Worm (Caenorhabditis elegans): ENCODE measurements around the gene R31.2.

R31.2 gene

ce11 chrV:11896322-11896898, 21.0 kb upstream of the R31.2 start (continued):
- TF ChIP-seq B0019.2 (GFP tag; conservative IDR thresholded peaks at IDR 0.05) (no peak), dox-1 (GFP tag; IDR thresholded peaks at IDR 0.05) (peak; percentile 74; the same call in 1 of the 2 replicates), nfya-2 (GFP tag; IDR thresholded peaks at IDR 0.05) (no peak), dpl-1 (GFP tag; optimal IDR thresholded peaks at IDR 0.05) (peak; percentile 52), athp-1 (tag; optimal IDR thresholded peaks at IDR 0.05) (no peak), dpff-1 (tag; optimal IDR thresholded peaks at IDR 0.05) (no peak), F57C9.4 (tag; optimal IDR thresholded peaks at IDR 0.05) (no peak), aptf-3 (GFP tag; IDR thresholded peaks at IDR 0.05) (no peak), pha-4 (tag; optimal IDR thresholded peaks at IDR 0.05) (no peak), ztf-22 (GFP tag; optimal IDR thresholded peaks at IDR 0.05) (no peak), attf-6 (GFP tag; IDR thresholded peaks at IDR 0.05) (no peak), tbp1 (GFP tag; optimal IDR thresholded peaks at IDR 0.05) (no peak), nfya-1 (tag; optimal IDR thresholded peaks at IDR 0.05; ENCODE audit: borderline replicate concordance, insufficient read depth) (no peak), nhr-80 (tag; optimal IDR thresholded peaks at IDR 0.05) (peak; percentile 62), sptf-2 (GFP tag; optimal IDR thresholded peaks at IDR 0.05) (no peak), him-1 (tag; optimal IDR thresholded peaks at IDR 0.05) (no peak), snpc-3.4 (tag; optimal IDR thresholded peaks at IDR 0.05) (peak; percentile 36), F23B12.7 (tag; optimal IDR thresholded peaks at IDR 0.05; ENCODE audit: insufficient read depth) (no peak), hsf-1 (GFP tag; IDR thresholded peaks at IDR 0.05) (peak; percentile 62; the same call in 1 of the 2 replicates), madf-3 (GFP tag; IDR thresholded peaks at IDR 0.05) (0 out of 2 replicates have a peak, but pooled peaks have one; percentile 62), madf-8 (GFP tag; conservative IDR thresholded peaks at IDR 0.05) (peak; percentile 76), Y56A3A.18 (GFP tag; IDR thresholded peaks at IDR 0.05) (no peak), mes-4 (tag; optimal IDR thresholded peaks at IDR 0.05) (no peak), chd-7 (tag; optimal IDR thresholded peaks at IDR 0.05) (no peak), fkh-3 (tag; optimal IDR thresholded peaks at IDR 0.05) (no peak), cebp-1 (GFP tag; IDR thresholded peaks at IDR 0.05) (no peak), cebp-1 (tag; optimal IDR thresholded peaks at IDR 0.05) (peak; percentile 45), nhr-179 (tag; optimal IDR thresholded peaks at IDR 0.05) (no peak), aptf-2 (GFP tag; conservative IDR thresholded peaks at IDR 0.05) (0 out of 2 replicates have a peak, but pooled peaks have one; percentile 17), rcor-1 (GFP tag; IDR thresholded peaks at IDR 0.05) (no peak), snpc-1.1 (tag; optimal IDR thresholded peaks at IDR 0.05; ENCODE audit: insufficient read depth) (no peak), ztf-3 (GFP tag; optimal IDR thresholded peaks at IDR 0.05) (no peak), ceh-27 (GFP tag; optimal IDR thresholded peaks at IDR 0.05) (peak; percentile 9), Y79H2A.3 (GFP tag; conservative IDR thresholded peaks at IDR 0.05) (no peak), hrde-1 (tag; optimal IDR thresholded peaks at IDR 0.05; ENCODE audit: borderline replicate concordance) (no peak)

ce11 chrV:11897604-11898003, 19.8 kb upstream of the R31.2 start:
- TF ChIP-seq F39B2.1 (GFP tag; IDR thresholded peaks at IDR 0.05) (no peak), madf-3 (GFP tag; IDR thresholded peaks at IDR 0.05) (no peak), ztf-18 (tag; optimal IDR thresholded peaks at IDR 0.05) (no peak), egl-44 (GFP tag; IDR thresholded peaks at IDR 0.05) (no peak), dpff-1 (tag; optimal IDR thresholded peaks at IDR 0.05) (no peak), let-607 (tag; optimal IDR thresholded peaks at IDR 0.05) (no peak), K11D2.4 (GFP tag; IDR thresholded peaks at IDR 0.05) (no peak), Y79H2A.3 (GFP tag; conservative IDR thresholded peaks at IDR 0.05) (no peak), somi-1 (GFP tag; optimal IDR thresholded peaks at IDR 0.05) (no peak), lin-35 (GFP tag; optimal IDR thresholded peaks at IDR 0.05) (no peak)

All from whole organism, young adult.